Fruit fly (Drosophila melanogaster) whole organism, pupa: Measurements from ENCODE around the gene Vha14-2.

Source experiments
- CG10348 ChIP-seq: fragments of 200-800 bp; sonication (Bioruptor generic); IDR thresholded peaks from 2 replicates; pipeline ENCODE4 v1.3.6; 2022; ENCODE audit warnings: missing biosample characterization, missing genetic modification characterization
- CG12605 ChIP-seq: fragments of 200-800 bp; sonication (Bioruptor generic); IDR thresholded peaks from 2 replicates; pipeline ENCODE4 v1.3.6; 2022; ENCODE audit warnings: missing biosample characterization, missing genetic modification characterization
- CG13204 ChIP-seq: fragments of 200-800 bp; sonication (Bioruptor generic); optimal IDR thresholded peaks from 2 replicates; lab custom pipeline; 2018; ENCODE audit warnings: missing biosample characterization, mild to moderate bottlenecking, missing genetic modification characterization, moderate library complexity
- CG14655 ChIP-seq: fragments of 200-800 bp; sonication (Bioruptor generic); optimal IDR thresholded peaks from 3 replicates; lab custom pipeline; 2017; ENCODE audit warnings: mild to moderate bottlenecking, missing biosample characterization, missing genetic modification reagents, missing genetic modification characterization
- CG15710 ChIP-seq: fragments of 200-800 bp; sonication (Bioruptor generic); optimal IDR thresholded peaks from 2 replicates; lab custom pipeline; 2018; ENCODE audit warnings: missing biosample characterization, mild to moderate bottlenecking, missing genetic modification characterization, moderate library complexity
- CG17806 ChIP-seq: fragments of 200-800 bp; sonication (Bioruptor generic); optimal IDR thresholded peaks from 2 replicates; lab custom pipeline; 2018; ENCODE audit warnings: missing biosample characterization, mild to moderate bottlenecking, missing genetic modification characterization, moderate library complexity
- CG32121 ChIP-seq: fragments of 200-800 bp; sonication (Bioruptor generic); IDR thresholded peaks from 2 replicates; pipeline ENCODE4 v1.3.6; 2022; ENCODE audit warnings: missing biosample characterization, missing genetic modification characterization
- CG34367 ChIP-seq: fragments of 200-800 bp; sonication (Bioruptor generic); optimal IDR thresholded peaks from 2 replicates; lab custom pipeline; 2018; ENCODE audit warnings: missing biosample characterization, mild to moderate bottlenecking, missing genetic modification characterization
- CG4496 ChIP-seq: fragments of 200-800 bp; sonication (Bioruptor generic); IDR thresholded peaks from 3 replicates; pipeline ENCODE4 v1.3.6; 2022; ENCODE audit warnings: missing biosample characterization, missing genetic modification characterization
- CG8159 ChIP-seq: fragments of 200-800 bp; sonication (Bioruptor generic); optimal IDR thresholded peaks from 3 replicates; lab custom pipeline; 2018; ENCODE audit warnings: missing biosample characterization, mild to moderate bottlenecking, missing genetic modification characterization, moderate library complexity
- CG8301 ChIP-seq: fragments of 200-800 bp; sonication (Bioruptor generic); optimal IDR thresholded peaks from 2 replicates; lab custom pipeline; 2018; ENCODE audit warnings: missing biosample characterization, mild to moderate bottlenecking, missing genetic modification characterization
- CG9948 ChIP-seq: fragments of 200-800 bp; sonication (Bioruptor generic); optimal IDR thresholded peaks from 2 replicates; lab custom pipeline; 2018; ENCODE audit warnings: missing biosample characterization, mild to moderate bottlenecking, missing genetic modification characterization, moderate library complexity
- D1 ChIP-seq: fragments of 200-800 bp; sonication (Bioruptor generic); optimal IDR thresholded peaks from 2 replicates; lab custom pipeline; 2018; ENCODE audit warnings: missing biosample characterization, mild to moderate bottlenecking, missing genetic modification characterization, moderate library complexity
- EcR ChIP-seq: fragments of 200-800 bp; sonication (Bioruptor generic); optimal IDR thresholded peaks from 3 replicates; lab custom pipeline; 2019; ENCODE audit warnings: missing biosample characterization, missing genetic modification characterization, mild to moderate bottlenecking, moderate library complexity, missing genetic modification reagents
- Ets98B ChIP-seq: fragments of 200-800 bp; sonication (Bioruptor generic); IDR thresholded peaks from 2 replicates; pipeline ENCODE4 v1.3.6; 2022; ENCODE audit warnings: missing biosample characterization, missing genetic modification characterization
- Pif1A ChIP-seq: fragments of 200-800 bp; sonication (Bioruptor generic); optimal IDR thresholded peaks from 3 replicates; lab custom pipeline; 2016; ENCODE audit warnings: missing biosample characterization, missing genetic modification characterization
- Pif1B ChIP-seq: fragments of 200-800 bp; sonication (Bioruptor generic); optimal IDR thresholded peaks from 3 replicates; lab custom pipeline; 2016; ENCODE audit warnings: missing biosample characterization, missing genetic modification characterization
- Snoo ChIP-seq: fragments of 200-800 bp; sonication (Bioruptor generic); optimal IDR thresholded peaks from 3 replicates; lab custom pipeline; 2017; ENCODE audit warnings: missing biosample characterization, mild to moderate bottlenecking, missing genetic modification characterization, inconsistent platforms
- fd96Ca ChIP-seq: fragments of 200-800 bp; sonication (Bioruptor generic); IDR thresholded peaks from 3 replicates; pipeline ENCODE4 v1.3.6; 2022; ENCODE audit warnings: missing biosample characterization, missing genetic modification characterization
- gl ChIP-seq: fragments of 200-800 bp; sonication (Bioruptor generic); optimal IDR thresholded peaks from 2 replicates; lab custom pipeline; 2018; ENCODE audit warnings: missing biosample characterization, mild to moderate bottlenecking, missing genetic modification characterization
- rn ChIP-seq: fragments of 200-800 bp; sonication (Bioruptor generic); IDR thresholded peaks from 2 replicates; pipeline ENCODE4 v1.3.6; 2022; ENCODE audit warnings: missing biosample characterization, missing genetic modification characterization

Vha14-2 gene

dm6 chr3R:6102726-6103125, 19.7 kb upstream of the Vha14-2 start:
- TF ChIP-seq CG9948 (tag; lab: Kevin White, UChicago) (no peak), gl (tag; lab: Kevin White, UChicago) (no peak), CG17806 (tag; lab: Kevin White, UChicago) (no peak), CG34367 (tag; lab: Kevin White, UChicago) (no peak), CG4496 (peak; percentile 20; the same call in 1 of the 3 replicates), CG8159 (tag; lab: Kevin White, UChicago) (no peak)

dm6 chr3R:6105160-6105559, 17.2 kb upstream of the Vha14-2 start:
- TF ChIP-seq Pif1B (GFP tag; lab: Kevin White, UChicago) (no peak), CG8159 (tag; lab: Kevin White, UChicago) (no peak), CG13204 (GFP tag; lab: Kevin White, UChicago) (no peak), CG9948 (tag; lab: Kevin White, UChicago) (no peak), CG17806 (tag; lab: Kevin White, UChicago) (no peak), Snoo (no peak), gl (tag; lab: Kevin White, UChicago) (no peak), fd96Ca (GFP tag; lab: Robert Waterston, UW) (no peak), CG32121 (no peak), CG10348 (GFP tag; lab: Robert Waterston, UW) (no peak), EcR (GFP tag; lab: Kevin White, UChicago) (no peak)

- TF ChIP-seq Pif1B (GFP tag; lab: Kevin White, UChicago) (peak; percentile 22), CG4496 (peak; percentile 20; the same call in 1 of the 3 replicates), rn (no peak), CG8159 (tag; lab: Kevin White, UChicago) (peak; percentile 68), CG9948 (tag; lab: Kevin White, UChicago) (peak; percentile 50), Snoo (peak; percentile 9), gl (tag; lab: Kevin White, UChicago) (no peak), CG17806 (tag; lab: Kevin White, UChicago) (peak; percentile 31), CG8301 (tag; lab: Kevin White, UChicago) (peak; percentile 29), CG15710 (tag; lab: Kevin White, UChicago) (peak; percentile 57), D1 (tag; lab: Kevin White, UChicago) (no peak), CG14655 (GFP tag; lab: Kevin White, UChicago) (peak; percentile 61)
Measured at dm6 chr3R:6106711-6107110, 15.7 kb upstream of the Vha14-2 start.

dm6 chr3R:6107353-6107752, 15.0 kb upstream of the Vha14-2 start:
- peak; percentile 28 for TF ChIP-seq EcR (GFP tag; lab: Kevin White, UChicago)
- no peak for TF ChIP-seq CG15710 (tag; lab: Kevin White, UChicago)
- TF ChIP-seq Snoo, result no peak
- TF ChIP-seq CG9948 (tag; lab: Kevin White, UChicago), result no peak
- TF ChIP-seq CG8159 (tag; lab: Kevin White, UChicago), result no peak
- no peak for TF ChIP-seq CG34367 (tag; lab: Kevin White, UChicago)
- TF ChIP-seq gl (tag; lab: Kevin White, UChicago), result no peak

- TF ChIP-seq gl (tag; lab: Kevin White, UChicago) (no peak), CG34367 (tag; lab: Kevin White, UChicago) (peak; percentile 5), CG17806 (tag; lab: Kevin White, UChicago) (peak; percentile 47), CG12605 (GFP tag; lab: Robert Waterston, UW) (no peak), Ets98B (GFP tag; lab: Robert Waterston, UW) (peak; percentile 46), EcR (GFP tag; lab: Kevin White, UChicago) (no peak), fd96Ca (GFP tag; lab: Robert Waterston, UW) (no peak), CG10348 (GFP tag; lab: Robert Waterston, UW) (no peak), CG8301 (tag; lab: Kevin White, UChicago) (peak; percentile 58), Pif1A (GFP tag; lab: Kevin White, UChicago) (peak; percentile 24), rn (0 out of 2 replicates have a peak, but pooled peaks have one; percentile 15), Pif1B (GFP tag; lab: Kevin White, UChicago) (no peak), CG32121 (peak; percentile 23; the same call in 1 of the 2 replicates), CG8159 (tag; lab: Kevin White, UChicago) (peak; percentile 36), CG13204 (GFP tag; lab: Kevin White, UChicago) (no peak), CG15710 (tag; lab: Kevin White, UChicago) (peak; percentile 16), Snoo (no peak), CG9948 (tag; lab: Kevin White, UChicago) (peak; percentile 43), CG4496 (peak; percentile 70; the same call in 2 of the 3 replicates), CG14655 (GFP tag; lab: Kevin White, UChicago) (peak; percentile 69), D1 (tag; lab: Kevin White, UChicago) (no peak)
Measured at dm6 chr3R:6107792-6108191, 14.6 kb upstream of the Vha14-2 start, which contains the start of gene Obp83cd. Gene Obp83cd (plus strand): TSS chr3R:6108134.

- no peak for TF ChIP-seq CG15710 (tag; lab: Kevin White, UChicago)
- peak; percentile 88 for TF ChIP-seq EcR (GFP tag; lab: Kevin White, UChicago)
- no peak for TF ChIP-seq CG17806 (tag; lab: Kevin White, UChicago)
Measured at dm6 chr3R:6110916-6111315, 11.5 kb upstream of the Vha14-2 start, which contains the start of gene Obp83ef. Gene Obp83ef (minus strand): TSS chr3R:6111034.
